Fruit fly (Drosophila melanogaster): ENCODE data around the gene CG2004.

CG2004 gene

dm6 chrX:8681189-8681821 lies 33.4 kb downstream of the CG2004 start, which contains the start of gene CAH3 (continued):
- TF ChIP-seq Kr (GFP tag; optimal IDR thresholded peaks at IDR 0.05) = no peak
- no peak for TF ChIP-seq hb (GFP tag; IDR thresholded peaks at IDR 0.05; ENCODE audit: partially characterized antibody)
- TF ChIP-seq hth (optimal IDR thresholded peaks at IDR 0.05) = no peak
- peak; percentile 37; the same call in 1 of the 2 replicates for TF ChIP-seq bbx (GFP tag; IDR thresholded peaks at IDR 0.05; ENCODE audit: partially characterized antibody)
- peak; percentile 96 for TF ChIP-seq CG2678 (tag; optimal IDR thresholded peaks at IDR 0.05)
- peak; percentile 80 for TF ChIP-seq bowl (GFP tag; IDR thresholded peaks at IDR 0.05)
- peak; percentile 85 for TF ChIP-seq Nf-YA (GFP tag; IDR thresholded peaks at IDR 0.05)
- TF ChIP-seq CG12744 (GFP tag; optimal IDR thresholded peaks at IDR 0.05) = peak; percentile 75
- peak; percentile 80 for TF ChIP-seq CG43689 (GFP tag; IDR thresholded peaks at IDR 0.05)
- no peak for TF ChIP-seq cg (GFP tag; optimal IDR thresholded peaks at IDR 0.05)
- TF ChIP-seq vfl (GFP tag; optimal IDR thresholded peaks at IDR 0.05) = peak; percentile 92
- no peak for TF ChIP-seq CG13287 (GFP tag; IDR thresholded peaks at IDR 0.05; ENCODE audit: partially characterized antibody)
- peak; percentile 96 for TF ChIP-seq Xbp1 (GFP tag; optimal IDR thresholded peaks at IDR 0.05)
- TF ChIP-seq CG10959 (GFP tag; IDR thresholded peaks at IDR 0.05) = peak; percentile 79
- peak; percentile 92 for TF ChIP-seq ind (GFP tag; optimal IDR thresholded peaks at IDR 0.05)
- peak; percentile 95 for TF ChIP-seq chn (GFP tag; optimal IDR thresholded peaks at IDR 0.05)
- peak; percentile 92 for TF ChIP-seq NC2β (GFP tag; optimal IDR thresholded peaks at IDR 0.05)
- peak; percentile 88 for TF ChIP-seq stc (GFP tag; IDR thresholded peaks at IDR 0.05)
- peak; percentile 95 for TF ChIP-seq Meics (GFP tag; optimal IDR thresholded peaks at IDR 0.05)
- peak; percentile 80 for TF ChIP-seq CG4404 (GFP tag; IDR thresholded peaks at IDR 0.05)
- TF ChIP-seq crp (GFP tag; optimal IDR thresholded peaks at IDR 0.05) = peak in 1 of 2 experiments; percentile 58
- peak; percentile 92 for TF ChIP-seq CG30431 (GFP tag; optimal IDR thresholded peaks at IDR 0.05)
- peak; percentile 50 for TF ChIP-seq CG15073 (GFP tag; optimal IDR thresholded peaks at IDR 0.05)
- peak; percentile 94 for TF ChIP-seq lilli (GFP tag; optimal IDR thresholded peaks at IDR 0.05)
- peak; percentile 77 for TF ChIP-seq tup (GFP tag; optimal IDR thresholded peaks at IDR 0.05)
- peak; percentile 82 for TF ChIP-seq CG9437 (GFP tag; optimal IDR thresholded peaks at IDR 0.05)
- TF ChIP-seq Chrac-16 (GFP tag; optimal IDR thresholded peaks at IDR 0.05) = peak; percentile 91
- peak; percentile 80 for TF ChIP-seq cas (GFP tag; IDR thresholded peaks at IDR 0.05)
- peak; percentile 93 for TF ChIP-seq sug (tag; optimal IDR thresholded peaks at IDR 0.05)
- TF ChIP-seq CG3726 (GFP tag; IDR thresholded peaks at IDR 0.05) = peak; percentile 87; the same call in 2 of the 3 replicates
- peak; percentile 87 for TF ChIP-seq sens-2 (GFP tag; IDR thresholded peaks at IDR 0.05)
- peak; percentile 90 for TF ChIP-seq Ada2b (GFP tag; IDR thresholded peaks at IDR 0.05)
- peak; percentile 85 for TF ChIP-seq NC2α (GFP tag; optimal IDR thresholded peaks at IDR 0.05)
- TF ChIP-seq corto (GFP tag; optimal IDR thresholded peaks at IDR 0.05) = peak; percentile 59
- no peak for TF ChIP-seq prd (optimal IDR thresholded peaks at IDR 0.05)
- peak; percentile 92 for TF ChIP-seq prd (GFP tag; IDR thresholded peaks at IDR 0.05)
- peak; percentile 89 for TF ChIP-seq sqz (GFP tag; optimal IDR thresholded peaks at IDR 0.05)
- TF ChIP-seq Lhr (GFP tag; optimal IDR thresholded peaks at IDR 0.05) = peak; percentile 77
- TF ChIP-seq Tbp (GFP tag; optimal IDR thresholded peaks at IDR 0.05) = no peak
- peak; percentile 90 for TF ChIP-seq CG12155 (GFP tag; optimal IDR thresholded peaks at IDR 0.05)
- TF ChIP-seq CG6683 (GFP tag; optimal IDR thresholded peaks at IDR 0.05) = peak; percentile 76
- peak; percentile 90 for TF ChIP-seq Hand (GFP tag; optimal IDR thresholded peaks at IDR 0.05)
- peak; percentile 77 for TF ChIP-seq gcm2 (GFP tag; optimal IDR thresholded peaks at IDR 0.05)
- peak; percentile 95 for TF ChIP-seq CG8944 (GFP tag; optimal IDR thresholded peaks at IDR 0.05)
- TF ChIP-seq D19B (GFP tag; optimal IDR thresholded peaks at IDR 0.05) = peak; percentile 86
- TF ChIP-seq Fer2 (tag; optimal IDR thresholded peaks at IDR 0.05) = peak; percentile 91
- peak; percentile 80 for TF ChIP-seq Hmx (GFP tag; optimal IDR thresholded peaks at IDR 0.05)
- peak; percentile 88 for TF ChIP-seq disco-r (GFP tag; optimal IDR thresholded peaks at IDR 0.05)
- peak; percentile 97 for TF ChIP-seq HmgZ (tag; optimal IDR thresholded peaks at IDR 0.05)
- peak; percentile 95 for TF ChIP-seq CG7839 (tag; optimal IDR thresholded peaks at IDR 0.05)

All from whole organism, embryonic.